Worm (Caenorhabditis elegans): Measurements from ENCODE around the gene tbc-2.

The tbc-2 gene

ce11 chrII:5854122-5854521, 26.9 kb upstream of the tbc-2 start, which contains the start of gene H41C03.1:
Gene H41C03.1, plus strand, starts transcription at chrII:5854422.
- no peak for TF ChIP-seq ztf-11 (tag; optimal IDR thresholded peaks at IDR 0.05)
- no peak for TF ChIP-seq unc-62 (GFP tag; optimal IDR thresholded peaks at IDR 0.05)
- TF ChIP-seq sem-2 (GFP tag; optimal IDR thresholded peaks at IDR 0.05) = no peak
- TF ChIP-seq unc-120 (tag; optimal IDR thresholded peaks at IDR 0.05; ENCODE audit: poor library complexity, severe bottlenecking) = no peak

ce11 chrII:5853261-5853660, 26.0 kb upstream of the tbc-2 start:
- no peak for TF ChIP-seq lin-32 (GFP tag; optimal IDR thresholded peaks at IDR 0.05)
- peak; percentile 44 for TF ChIP-seq elt-3 (tag; optimal IDR thresholded peaks at IDR 0.05)
- peak; percentile 51 for TF ChIP-seq ham-2 (GFP tag; optimal IDR thresholded peaks at IDR 0.05)

- no peak for TF ChIP-seq ces-1 (GFP tag; optimal IDR thresholded peaks at IDR 0.05)
- no peak for TF ChIP-seq elt-3 (tag; optimal IDR thresholded peaks at IDR 0.05)
- TF ChIP-seq sem-2 (GFP tag; optimal IDR thresholded peaks at IDR 0.05) = no peak
- no peak for TF ChIP-seq ham-2 (GFP tag; optimal IDR thresholded peaks at IDR 0.05)
- TF ChIP-seq ceh-39 (tag; optimal IDR thresholded peaks at IDR 0.05) = no peak
- TF ChIP-seq nhr-76 (tag; optimal IDR thresholded peaks at IDR 0.05) = no peak
- no peak for TF ChIP-seq unc-120 (tag; optimal IDR thresholded peaks at IDR 0.05; ENCODE audit: poor library complexity, severe bottlenecking)
- TF ChIP-seq unc-39 (tag; optimal IDR thresholded peaks at IDR 0.05) = no peak
- no peak for TF ChIP-seq elt-1 (tag; optimal IDR thresholded peaks at IDR 0.05; ENCODE audit: borderline replicate concordance, insufficient read depth)
- no peak for TF ChIP-seq mab-5 (tag; optimal IDR thresholded peaks at IDR 0.05)
Measured at ce11 chrII:5852007-5852406, 24.8 kb upstream of the tbc-2 start, which contains the start of gene H41C03.2. Gene H41C03.2, minus strand, starts transcription at chrII:5852107.

ce11 chrII:5846181-5846580, 18.9 kb upstream of the tbc-2 start:
- TF ChIP-seq mep-1 (tag; optimal IDR thresholded peaks at IDR 0.05) (no peak), nhr-12 (tag; optimal IDR thresholded peaks at IDR 0.05) (no peak), sptf-1 (tag; optimal IDR thresholded peaks at IDR 0.05) (no peak), mls-2 (tag; optimal IDR thresholded peaks at IDR 0.05) (no peak), drap-1 (GFP tag; optimal IDR thresholded peaks at IDR 0.05) (no peak), ztf-11 (tag; optimal IDR thresholded peaks at IDR 0.05) (no peak), lsy-2 (tag; optimal IDR thresholded peaks at IDR 0.05) (no peak), ceh-43 (GFP tag; optimal IDR thresholded peaks at IDR 0.05) (no peak), hlh-1 (tag; optimal IDR thresholded peaks at IDR 0.05) (no peak), tbx-8 (GFP tag; optimal IDR thresholded peaks at IDR 0.05) (no peak), flh-1 (GFP tag; optimal IDR thresholded peaks at IDR 0.05) (no peak), pha-4 (tag; optimal IDR thresholded peaks at IDR 0.05) (no peak)

- TF ChIP-seq mep-1 (tag; optimal IDR thresholded peaks at IDR 0.05) (no peak), snpc-4 (tag; optimal IDR thresholded peaks at IDR 0.05) (no peak), ceh-43 (GFP tag; optimal IDR thresholded peaks at IDR 0.05) (no peak), blmp-1 (tag; optimal IDR thresholded peaks at IDR 0.05) (no peak)
Measured at ce11 chrII:5845441-5845840, 18.2 kb upstream of the tbc-2 start, which contains the start of the genes ZK1248.17 and H41C03.3. Gene ZK1248.17, minus strand, starts transcription at chrII:5845541. Gene H41C03.3, plus strand, starts transcription at chrII:5845777.

- no peak for TF ChIP-seq zip-8 (tag; optimal IDR thresholded peaks at IDR 0.05)
- TF ChIP-seq sptf-1 (tag; optimal IDR thresholded peaks at IDR 0.05) = peak; percentile 92
- TF ChIP-seq blmp-1 (tag; optimal IDR thresholded peaks at IDR 0.05) = peak; percentile 24
- TF ChIP-seq unc-120 (tag; optimal IDR thresholded peaks at IDR 0.05; ENCODE audit: poor library complexity, severe bottlenecking) = peak; percentile 92
- peak; percentile 89 for TF ChIP-seq ham-2 (GFP tag; optimal IDR thresholded peaks at IDR 0.05)
- TF ChIP-seq ces-1 (GFP tag; optimal IDR thresholded peaks at IDR 0.05) = peak; percentile 100
- peak; percentile 64 for TF ChIP-seq lin-32 (GFP tag; optimal IDR thresholded peaks at IDR 0.05)
- peak; percentile 82 for TF ChIP-seq M03D4.4 (tag; optimal IDR thresholded peaks at IDR 0.05)
- TF ChIP-seq ceh-43 (GFP tag; optimal IDR thresholded peaks at IDR 0.05) = peak; percentile 73
- TF ChIP-seq drap-1 (GFP tag; optimal IDR thresholded peaks at IDR 0.05) = peak; percentile 92
- TF ChIP-seq mep-1 (tag; optimal IDR thresholded peaks at IDR 0.05) = peak; percentile 99
- TF ChIP-seq nhr-12 (tag; optimal IDR thresholded peaks at IDR 0.05) = peak; percentile 9
- TF ChIP-seq sem-2 (GFP tag; optimal IDR thresholded peaks at IDR 0.05) = peak; percentile 81
- peak; percentile 92 for TF ChIP-seq ceh-39 (tag; optimal IDR thresholded peaks at IDR 0.05)
- TF ChIP-seq nhr-76 (tag; optimal IDR thresholded peaks at IDR 0.05) = no peak
- TF ChIP-seq ceh-83 (GFP tag; optimal IDR thresholded peaks at IDR 0.05) = peak; percentile 89
- peak; percentile 95 for TF ChIP-seq mls-2 (tag; optimal IDR thresholded peaks at IDR 0.05)
- TF ChIP-seq nhr-28 (tag; optimal IDR thresholded peaks at IDR 0.05) = peak; percentile 49
- peak; percentile 55 for TF ChIP-seq bed-3 (GFP tag; optimal IDR thresholded peaks at IDR 0.05)
- peak; percentile 76 for TF ChIP-seq nhr-2 (tag; optimal IDR thresholded peaks at IDR 0.05)
- TF ChIP-seq lsy-2 (tag; optimal IDR thresholded peaks at IDR 0.05) = peak; percentile 84
- peak; percentile 75 for TF ChIP-seq elt-3 (tag; optimal IDR thresholded peaks at IDR 0.05)
- peak; percentile 80 for TF ChIP-seq ztf-11 (tag; optimal IDR thresholded peaks at IDR 0.05)
- TF ChIP-seq unc-62 (GFP tag; optimal IDR thresholded peaks at IDR 0.05) = peak; percentile 90
- TF ChIP-seq mab-5 (tag; optimal IDR thresholded peaks at IDR 0.05) = peak; percentile 92
- peak; percentile 87 for TF ChIP-seq tbx-8 (GFP tag; optimal IDR thresholded peaks at IDR 0.05)
- TF ChIP-seq snpc-4 (tag; optimal IDR thresholded peaks at IDR 0.05) = no peak
- TF ChIP-seq lin-13 (tag; optimal IDR thresholded peaks at IDR 0.05) = peak; percentile 86
- TF ChIP-seq unc-39 (tag; optimal IDR thresholded peaks at IDR 0.05) = peak; percentile 74
- TF ChIP-seq nhr-237 (tag; optimal IDR thresholded peaks at IDR 0.05) = peak; percentile 98
- peak; percentile 11 for TF ChIP-seq flh-1 (GFP tag; optimal IDR thresholded peaks at IDR 0.05)
- peak; percentile 87 for TF ChIP-seq cnd-1 (tag; optimal IDR thresholded peaks at IDR 0.05)
- TF ChIP-seq pha-4 (tag; optimal IDR thresholded peaks at IDR 0.05) = peak; percentile 97
- peak; percentile 81 for TF ChIP-seq hlh-1 (tag; optimal IDR thresholded peaks at IDR 0.05)
- TF ChIP-seq elt-1 (tag; optimal IDR thresholded peaks at IDR 0.05; ENCODE audit: borderline replicate concordance, insufficient read depth) = peak; percentile 57
Measured at ce11 chrII:5844694-5845129, 17.5 kb upstream of the tbc-2 start.
